Fruit fly (Drosophila melanogaster): Measurements from ENCODE around the gene Taf9.

- no peak for TF ChIP-seq h (optimal IDR thresholded peaks at IDR 0.05)
- no peak for TF ChIP-seq Sin3A (optimal IDR thresholded peaks at IDR 0.05)
These were observed 38.4 kb downstream of the Taf9 start for dm6 chrX:17880269-17880889.

All from Kc167 (cell line).